Fruit fly (Drosophila melanogaster): ENCODE measurements around the gene cyc.
A peak's percentile ranks its signal among the peaks of the same experiment; 100 is the strongest.

Gene cyc

DNA sequence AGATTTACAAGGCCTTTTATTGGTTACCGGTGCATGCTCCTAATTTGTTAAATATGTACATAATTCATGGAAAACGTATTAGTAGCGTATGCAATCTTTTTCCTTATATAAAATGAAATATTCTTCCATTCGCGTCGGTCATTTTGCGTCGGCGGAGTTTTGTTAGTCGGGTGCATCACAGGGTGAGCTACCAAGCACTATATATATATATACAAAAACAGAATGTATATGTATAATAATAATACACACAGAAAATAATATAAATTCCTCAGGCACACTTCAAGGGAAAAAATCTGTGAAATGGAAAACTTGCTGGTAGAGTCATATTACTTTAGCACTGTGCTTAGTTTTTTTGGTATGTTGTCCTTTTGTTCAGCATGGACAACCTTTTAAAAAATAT lies 16.8 kb downstream of the cyc start, which contains the start of gene Ir76a:
Gene Ir76a, plus strand, starts transcription at position 301 of the 400 bp plus-strand sequence.
- TF ChIP-seq CG34406 (GFP tag; optimal IDR thresholded peaks at IDR 0.05): no peak

DNA sequence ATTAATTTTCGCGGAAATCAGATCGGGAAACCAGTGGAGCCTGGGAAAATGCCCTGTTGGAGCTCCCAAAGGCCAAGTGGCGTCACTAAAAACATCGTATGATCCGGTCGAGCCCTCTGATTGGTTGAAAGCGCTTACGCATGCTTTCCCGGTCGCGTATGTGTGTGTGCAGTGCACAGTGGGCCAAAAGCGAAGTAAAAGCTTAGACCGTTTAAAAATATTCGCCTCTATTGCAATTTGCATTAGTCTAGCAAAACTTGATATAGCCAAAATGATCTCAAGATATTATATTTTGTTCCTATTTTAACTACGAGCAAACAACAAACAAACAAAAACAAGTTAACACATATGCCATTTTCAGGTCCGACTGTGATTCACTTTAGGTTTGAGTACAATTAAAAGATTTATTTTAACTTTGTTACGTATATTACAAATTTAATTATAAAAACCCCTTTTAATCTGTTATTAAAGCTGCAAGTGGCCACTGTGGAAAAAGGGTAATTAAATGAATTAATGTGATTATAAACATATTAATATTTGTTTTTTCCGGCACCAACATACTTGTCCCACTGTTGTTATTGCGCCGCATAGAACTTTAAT lies 21.4 kb downstream of the cyc start:
- TF ChIP-seq svp (GFP tag) (peak; percentile 94), CG10669 (GFP tag; optimal IDR thresholded peaks at IDR 0.05) (peak; percentile 90), Hr38 (GFP tag; optimal IDR thresholded peaks at IDR 0.05) (no peak), salr (GFP tag; optimal IDR thresholded peaks at IDR 0.05) (peak; percentile 56 to 97), CG32006 (GFP tag; optimal IDR thresholded peaks at IDR 0.05) (peak; percentile 96), pdm3 (GFP tag; optimal IDR thresholded peaks at IDR 0.05) (peak; percentile 90), OdsH (GFP tag; optimal IDR thresholded peaks at IDR 0.05) (peak; percentile 89), CG8319 (GFP tag; optimal IDR thresholded peaks at IDR 0.05) (peak; percentile 79), CG31627 (GFP tag; optimal IDR thresholded peaks at IDR 0.05) (peak; percentile 80), net (GFP tag; optimal IDR thresholded peaks at IDR 0.05) (peak; percentile 95), Met (GFP tag; optimal IDR thresholded peaks at IDR 0.05) (peak; percentile 91), fkh (GFP tag; optimal IDR thresholded peaks at IDR 0.05) (no peak), CG6163 (GFP tag; IDR thresholded peaks at IDR 0.05) (peak; percentile 83), Hr39 (GFP tag; optimal IDR thresholded peaks at IDR 0.05) (peak; percentile 86), CG3919 (GFP tag; optimal IDR thresholded peaks at IDR 0.05) (peak; percentile 89), CG4318 (GFP tag; optimal IDR thresholded peaks at IDR 0.05) (peak; percentile 90), cyc (GFP tag; optimal IDR thresholded peaks at IDR 0.05) (peak; percentile 76), dac (GFP tag; optimal IDR thresholded peaks at IDR 0.05) (peak; percentile 87), CG3032 (tag; optimal IDR thresholded peaks at IDR 0.05) (peak; percentile 83), Ets96B (tag; optimal IDR thresholded peaks at IDR 0.05) (peak; percentile 88), eg (GFP tag; IDR thresholded peaks at IDR 0.05) (peak; percentile 81), CG15336 (GFP tag; IDR thresholded peaks at IDR 0.05) (peak; percentile 83), CG6792 (GFP tag; optimal IDR thresholded peaks at IDR 0.05) (peak; percentile 90), Lpt (GFP tag; optimal IDR thresholded peaks at IDR 0.05) (peak; percentile 85), esn (GFP tag; optimal IDR thresholded peaks at IDR 0.05) (peak; percentile 94), CG6276 (GFP tag; optimal IDR thresholded peaks at IDR 0.05) (peak; percentile 94), CG16779 (tag; optimal IDR thresholded peaks at IDR 0.05) (peak; percentile 84), CG8632 (GFP tag; optimal IDR thresholded peaks at IDR 0.05) (peak; percentile 89), CG11294 (GFP tag; IDR thresholded peaks at IDR 0.05) (peak; percentile 64), Gug (GFP tag; IDR thresholded peaks at IDR 0.05) (peak; percentile 63), CG10631 (GFP tag; optimal IDR thresholded peaks at IDR 0.05) (peak; percentile 83), fd85E (GFP tag; optimal IDR thresholded peaks at IDR 0.05) (peak; percentile 71), CG7368 (GFP tag; optimal IDR thresholded peaks at IDR 0.05) (peak; percentile 64), Smox (GFP tag; optimal IDR thresholded peaks at IDR 0.05) (peak; percentile 89), topi (GFP tag; optimal IDR thresholded peaks at IDR 0.05) (peak; percentile 90), CG1621 (tag; optimal IDR thresholded peaks at IDR 0.05) (peak; percentile 72), spab (GFP tag; optimal IDR thresholded peaks at IDR 0.05) (peak; percentile 88), CG6854 (GFP tag; optimal IDR thresholded peaks at IDR 0.05) (peak; percentile 59), achi (GFP tag; optimal IDR thresholded peaks at IDR 0.05) (peak; percentile 90), acj6 (GFP tag; optimal IDR thresholded peaks at IDR 0.05) (peak; percentile 90), Eip78C (GFP tag) (peak; percentile 98), dsx (GFP tag; optimal IDR thresholded peaks at IDR 0.05; ENCODE audit: poor library complexity, severe bottlenecking) (peak; percentile 81), Eip75B (GFP tag; optimal IDR thresholded peaks at IDR 0.05) (peak; percentile 83), Sox102F (GFP tag; optimal IDR thresholded peaks at IDR 0.05) (peak; percentile 90), Eip93F (GFP tag; optimal IDR thresholded peaks at IDR 0.05) (peak; percentile 64), CG11902 (GFP tag; optimal IDR thresholded peaks at IDR 0.05) (peak; percentile 69), CG9139 (GFP tag; optimal IDR thresholded peaks at IDR 0.05) (peak; percentile 58), Ets21C (GFP tag; optimal IDR thresholded peaks at IDR 0.05) (peak; percentile 81), ss (GFP tag; optimal IDR thresholded peaks at IDR 0.05) (peak; percentile 87 to 96)

Measured in whole organism, prepupa.